Fruit fly (Drosophila melanogaster) whole organism, embryonic: ENCODE results near the gene CG13258.

Experiments
- Ada2b ChIP-seq: fragments of 200-800 bp; sonication (Bioruptor generic); IDR thresholded peaks from 2 replicates; pipeline ENCODE4 v1.3.6; 2022; ENCODE audit warnings: missing biosample characterization, missing genetic modification characterization
- Atf3 ChIP-seq: fragments of 200-800 bp; sonication (Bioruptor generic); optimal IDR thresholded peaks from 3 replicates; lab custom pipeline; 2016; ENCODE audit warnings: missing biosample characterization, missing genetic modification characterization
- Atf6 ChIP-seq: fragments of 200-800 bp; sonication (Bioruptor generic); IDR thresholded peaks from 2 replicates; pipeline ENCODE4 v1.3.6; 2022; ENCODE audit warnings: missing biosample characterization, missing genetic modification characterization
- Blimp-1 ChIP-seq: fragments of 200-800 bp; sonication (Bioruptor generic); optimal IDR thresholded peaks from 3 replicates; lab custom pipeline; 2018; ENCODE audit warnings: missing biosample characterization, missing genetic modification characterization, mild to moderate bottlenecking, moderate library complexity, missing genetic modification reagents
- CG10209 ChIP-seq: fragments of 200-800 bp; sonication (Bioruptor generic); optimal IDR thresholded peaks from 3 replicates; lab custom pipeline; 2017; ENCODE audit warnings: missing biosample characterization, mild to moderate bottlenecking, missing genetic modification characterization, missing genetic modification reagents
- CG10267 ChIP-seq: fragments of 200-800 bp; sonication (Bioruptor generic); optimal IDR thresholded peaks from 2 replicates; lab custom pipeline; 2018; ENCODE audit warnings: missing biosample characterization, mild to moderate bottlenecking, missing genetic modification characterization, moderate library complexity
- CG11093 ChIP-seq: fragments of 200-800 bp; sonication (Bioruptor generic); IDR thresholded peaks from 3 replicates; pipeline ENCODE4 v1.3.6; 2022; ENCODE audit warnings: missing biosample characterization, missing genetic modification characterization
- CG12104 ChIP-seq: fragments of 200-800 bp; sonication (Bioruptor generic); optimal IDR thresholded peaks from 3 replicates; lab custom pipeline; 2016; ENCODE audit warnings: missing biosample characterization, missing genetic modification characterization
- CG12155 ChIP-seq: fragments of 200-800 bp; sonication (Bioruptor generic); optimal IDR thresholded peaks from 3 replicates; lab custom pipeline; 2016; ENCODE audit warnings: missing biosample characterization, missing genetic modification characterization
- CG13123 ChIP-seq: fragments of 200-800 bp; sonication (Bioruptor generic); optimal IDR thresholded peaks from 2 replicates; lab custom pipeline; 2016; ENCODE audit warnings: missing biosample characterization, missing genetic modification characterization
- CG15479 ChIP-seq: fragments of 200-800 bp; sonication (Bioruptor generic); optimal IDR thresholded peaks from 3 replicates; lab custom pipeline; 2019; ENCODE audit warnings: missing biosample characterization, mild to moderate bottlenecking, missing genetic modification characterization, moderate library complexity
- CG16815 ChIP-seq: fragments of 200-800 bp; sonication (Bioruptor generic); optimal IDR thresholded peaks from 3 replicates; lab custom pipeline; 2017; ENCODE audit warnings: missing biosample characterization, mild to moderate bottlenecking, missing genetic modification characterization
- CG17385 ChIP-seq: fragments of 200-800 bp; sonication (Bioruptor generic); optimal IDR thresholded peaks from 3 replicates; lab custom pipeline; 2018; ENCODE audit warnings: missing biosample characterization, mild to moderate bottlenecking, missing genetic modification characterization
- CG18262 ChIP-seq: fragments of 200-800 bp; optimal IDR thresholded peaks from 3 replicates; lab custom pipeline; 2019; ENCODE audit warnings: missing biosample characterization, mild to moderate bottlenecking, missing genetic modification characterization, moderate library complexity
- CG18619 ChIP-seq: fragments of 200-800 bp; sonication (Bioruptor generic); optimal IDR thresholded peaks from 3 replicates; lab custom pipeline; 2017; ENCODE audit warnings: missing biosample characterization, mild to moderate bottlenecking, missing genetic modification characterization
- CG3407 ChIP-seq: fragments of 200-800 bp; sonication (Bioruptor generic); optimal IDR thresholded peaks from 2 replicates; lab custom pipeline; 2018; ENCODE audit warnings: missing biosample characterization, mild to moderate bottlenecking, missing genetic modification characterization
- CG34422 ChIP-seq: fragments of 200-800 bp; sonication (Bioruptor generic); IDR thresholded peaks from 3 replicates; pipeline ENCODE4 v1.3.6; 2022; ENCODE audit warnings: missing biosample characterization, missing genetic modification characterization
- CG6175 ChIP-seq: fragments of 200-800 bp; sonication (Bioruptor generic); IDR thresholded peaks from 3 replicates; pipeline ENCODE4 v1.3.6; 2022; ENCODE audit warnings: missing biosample characterization, missing genetic modification characterization
- CG6791 ChIP-seq: fragments of 200-800 bp; sonication (Bioruptor generic); IDR thresholded peaks from 3 replicates; pipeline ENCODE4 v1.3.6; 2022; ENCODE audit warnings: missing biosample characterization, missing genetic modification characterization; ENCODE audit not compliant: partially characterized antibody
- CG7745 ChIP-seq: fragments of 200-800 bp; sonication (Bioruptor generic); optimal IDR thresholded peaks from 2 replicates; lab custom pipeline; 2018; ENCODE audit warnings: missing biosample characterization, mild to moderate bottlenecking, missing genetic modification characterization, moderate library complexity
- CG8388 ChIP-seq: fragments of 200-800 bp; sonication (Bioruptor generic); optimal IDR thresholded peaks from 2 replicates; lab custom pipeline; 2019; ENCODE audit warnings: missing biosample characterization, mild to moderate bottlenecking, missing genetic modification characterization, moderate library complexity
- CG8924 ChIP-seq: fragments of 200-800 bp; optimal IDR thresholded peaks from 3 replicates; lab custom pipeline; 2019; ENCODE audit warnings: missing biosample characterization, mild to moderate bottlenecking, missing genetic modification characterization, moderate library complexity
- D19B ChIP-seq: fragments of 200-800 bp; sonication (Bioruptor generic); optimal IDR thresholded peaks from 2 replicates; lab custom pipeline; 2017; ENCODE audit warnings: missing biosample characterization, mild to moderate bottlenecking, missing genetic modification characterization
- Dp ChIP-seq: fragments of 200-800 bp; sonication (Bioruptor generic); optimal IDR thresholded peaks from 2 replicates; lab custom pipeline; 2018; ENCODE audit warnings: missing biosample characterization, mild to moderate bottlenecking, missing genetic modification characterization, moderate library complexity
- Hand ChIP-seq: fragments of 200-800 bp; sonication (Bioruptor generic); optimal IDR thresholded peaks from 2 replicates; lab custom pipeline; 2017; ENCODE audit warnings: mild to moderate bottlenecking, missing biosample characterization, missing genetic modification reagents, missing genetic modification characterization
- Hr78 ChIP-seq, 2 experiments: fragments of 200-800 bp in 1 of 2; fragments of >200 bp in 1 of 2; sonication (Bioruptor generic) in 1 of 2; optimal IDR thresholded peaks; 2 replicates each; lab custom pipeline; 2017 to 2019; ENCODE audit warnings: missing biosample characterization in 2 of 2, missing genetic modification characterization in 2 of 2, mild to moderate bottlenecking in 1 of 2, moderate library complexity in 1 of 2
- Meics ChIP-seq: fragments of 200-800 bp; sonication (Bioruptor generic); optimal IDR thresholded peaks from 2 replicates; lab custom pipeline; 2017; ENCODE audit warnings: missing biosample characterization, mild to moderate bottlenecking, missing genetic modification characterization
- Myb ChIP-seq: fragments of 200-800 bp; sonication (Bioruptor generic); optimal IDR thresholded peaks from 2 replicates; lab custom pipeline; 2016; ENCODE audit warnings: missing biosample characterization, missing genetic modification characterization
- NK7.1 ChIP-seq: fragments of 200-800 bp; sonication (Bioruptor generic); optimal IDR thresholded peaks from 3 replicates; lab custom pipeline; 2016; ENCODE audit warnings: missing biosample characterization, missing genetic modification characterization
- Usf ChIP-seq: fragments of 200-800 bp; sonication (Bioruptor generic); optimal IDR thresholded peaks from 2 replicates; lab custom pipeline; 2017; ENCODE audit warnings: missing genotype, missing biosample characterization, missing genetic modification characterization
- Xbp1 ChIP-seq: fragments of 200-800 bp; sonication (Bioruptor generic); optimal IDR thresholded peaks from 3 replicates; lab custom pipeline; 2016; ENCODE audit warnings: missing biosample characterization, mild to moderate bottlenecking, missing genetic modification characterization
- aop ChIP-seq: fragments of 200-800 bp; sonication (Bioruptor generic); IDR thresholded peaks from 2 replicates; pipeline ENCODE4 v1.3.6; 2022; ENCODE audit warnings: missing biosample characterization, missing genetic modification characterization
- ara ChIP-seq: fragments of 200-800 bp; sonication (Bioruptor generic); IDR thresholded peaks from 2 replicates; pipeline ENCODE4 v1.3.6; 2022; ENCODE audit warnings: missing biosample characterization, missing genetic modification characterization
- ash1 ChIP-seq: fragments of 200-800 bp; sonication (Bioruptor generic); optimal IDR thresholded peaks from 2 replicates; lab custom pipeline; 2018; ENCODE audit warnings: missing biosample characterization, mild to moderate bottlenecking, missing genetic modification characterization
- croc ChIP-seq: fragments of 200-800 bp; sonication (Bioruptor generic); conservative IDR thresholded peaks from 3 replicates; pipeline ENCODE4 v1.3.6; 2022; ENCODE audit warnings: missing biosample characterization, missing genetic modification characterization
- ems ChIP-seq: fragments of 200-800 bp; sonication (Bioruptor generic); optimal IDR thresholded peaks from 3 replicates; lab custom pipeline; 2016; ENCODE audit warnings: missing biosample characterization, missing genetic modification characterization
- eve ChIP-seq, 2 experiments: fragments of >200 bp; optimal IDR thresholded peaks; 2 replicates each; lab custom pipeline; 2017; ENCODE audit warnings: missing biosample characterization in 2 of 2, missing genetic modification characterization in 2 of 2
- fd3F ChIP-seq: fragments of 200-800 bp; sonication (Bioruptor generic); optimal IDR thresholded peaks from 2 replicates; lab custom pipeline; 2018; ENCODE audit warnings: missing biosample characterization, mild to moderate bottlenecking, missing genetic modification characterization, moderate library complexity
- fru ChIP-seq: fragments of >200 bp; optimal IDR thresholded peaks from 2 replicates; lab custom pipeline; 2017
- h ChIP-seq: fragments of >200 bp; optimal IDR thresholded peaks from 2 replicates; lab custom pipeline; 2017
- her ChIP-seq: fragments of 200-800 bp; sonication (Bioruptor generic); optimal IDR thresholded peaks from 2 replicates; lab custom pipeline; 2016; ENCODE audit warnings: missing biosample characterization, missing genetic modification characterization
- lmd ChIP-seq: fragments of 200-800 bp; sonication (Bioruptor generic); IDR thresholded peaks from 2 replicates; pipeline ENCODE4 v1.3.6; 2022; ENCODE audit warnings: missing biosample characterization, missing genetic modification characterization
- nerfin-2 ChIP-seq: fragments of 200-800 bp; sonication (Bioruptor generic); IDR thresholded peaks from 2 replicates; pipeline ENCODE4 v1.3.6; 2022; ENCODE audit warnings: missing biosample characterization, missing genetic modification characterization; ENCODE audit not compliant: partially characterized antibody
- nmo ChIP-seq: fragments of 200-800 bp; sonication (Bioruptor generic); optimal IDR thresholded peaks from 2 replicates; lab custom pipeline; 2018; ENCODE audit warnings: missing biosample characterization, mild to moderate bottlenecking, missing genetic modification characterization, moderate library complexity
- rib ChIP-seq: fragments of 200-800 bp; sonication (Bioruptor generic); IDR thresholded peaks from 2 replicates; pipeline ENCODE4 v1.3.6; 2022; ENCODE audit warnings: missing biosample characterization, missing genetic modification characterization
- slou ChIP-seq: fragments of 200-800 bp; sonication (Bioruptor generic); optimal IDR thresholded peaks from 3 replicates; lab custom pipeline; 2016; ENCODE audit warnings: missing biosample characterization, missing genetic modification characterization
- zen ChIP-seq: fragments of 200-800 bp; sonication (Bioruptor generic); optimal IDR thresholded peaks from 3 replicates; lab custom pipeline; 2018; ENCODE audit warnings: missing biosample characterization, mild to moderate bottlenecking, missing genetic modification characterization, moderate library complexity
- zf30C ChIP-seq: fragments of 200-800 bp; sonication (Bioruptor generic); optimal IDR thresholded peaks from 3 replicates; lab custom pipeline; 2018; ENCODE audit warnings: missing biosample characterization, mild to moderate bottlenecking, missing genetic modification characterization
- zfh1 ChIP-seq: fragments of 200-800 bp; sonication (Bioruptor generic); IDR thresholded peaks from 3 replicates; pipeline ENCODE4 v1.3.6; 2022; ENCODE audit warnings: missing biosample characterization, missing genetic modification characterization

The CG13258 gene

DNA sequence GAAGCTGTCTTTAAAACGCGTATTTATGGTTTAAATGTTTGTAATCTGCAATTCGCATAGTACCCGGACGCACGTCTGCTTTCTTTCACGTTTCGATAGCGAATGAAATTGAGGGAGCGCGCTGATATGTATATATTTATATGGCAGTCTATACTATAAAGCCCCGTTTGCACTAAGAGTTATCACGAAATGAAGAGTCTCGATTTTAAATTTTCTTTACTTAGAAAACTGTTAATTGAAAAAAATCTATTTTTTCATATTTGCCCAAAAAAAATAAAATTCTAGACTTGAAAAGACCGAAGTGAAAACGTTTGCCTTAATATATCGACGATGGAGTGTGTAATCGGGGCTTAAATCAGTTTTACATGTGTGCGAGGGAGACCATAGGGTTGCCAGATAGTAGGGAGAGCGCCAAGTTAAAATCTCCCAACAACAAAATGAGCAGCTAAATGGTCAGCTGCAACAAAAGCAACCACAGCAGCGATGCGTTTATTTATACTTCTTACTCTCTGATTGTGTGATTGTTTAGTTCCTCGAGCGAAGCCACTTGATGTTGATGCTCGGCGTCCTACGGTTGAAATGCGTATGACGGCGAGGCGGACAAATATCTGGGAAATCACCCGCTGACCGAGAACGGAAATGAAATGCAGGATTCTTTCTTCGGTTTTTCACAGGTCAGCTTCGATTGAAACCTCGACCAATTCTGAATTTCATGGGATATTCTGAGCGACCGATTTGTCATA, 32.9 kb upstream of the CG13258 start, which contains the start of gene cact (continued):
- TF ChIP-seq Blimp-1 (GFP tag; lab: Kevin White, UChicago) (peak; percentile 89), CG12155 (GFP tag; lab: Kevin White, UChicago) (peak; percentile 95), CG8388 (GFP tag; lab: Kevin White, UChicago) (peak; percentile 93), croc (GFP tag; lab: Robert Waterston, UW) (peak; percentile 72), ara (GFP tag; lab: Robert Waterston, UW) (peak; percentile 79), NK7.1 (GFP tag; lab: Kevin White, UChicago) (peak; percentile 85), aop (GFP tag; lab: Robert Waterston, UW) (no peak), Xbp1 (GFP tag; lab: Kevin White, UChicago) (peak; percentile 96), Hand (peak; percentile 64), D19B (peak; percentile 80), CG16815 (peak; percentile 88), zfh1 (GFP tag; lab: Robert Waterston, UW) (peak; percentile 91), Dp (GFP tag; lab: Kevin White, UChicago) (peak; percentile 69), CG10267 (tag; lab: Kevin White, UChicago) (peak; percentile 90), CG18262 (tag; lab: Kevin White, UChicago) (peak; percentile 94), Meics (GFP tag; lab: Kevin White, UChicago) (peak; percentile 92), Atf3 (GFP tag; lab: Kevin White, UChicago) (peak; percentile 91), CG12104 (GFP tag; lab: Kevin White, UChicago) (peak; percentile 91), CG18619 (GFP tag; lab: Kevin White, UChicago) (peak; percentile 90), CG7745 (peak; percentile 15), Atf6 (GFP tag; lab: Robert Waterston, UW) (peak; percentile 89), CG34422 (GFP tag; lab: Robert Waterston, UW) (peak; percentile 93), fd3F (GFP tag; lab: Kevin White, UChicago) (peak; percentile 88), Usf (GFP tag; lab: Kevin White, UChicago) (peak; percentile 80), h (lab: Kevin White, UChicago) (no peak), zf30C (no peak), nmo (GFP tag; lab: Kevin White, UChicago) (peak; percentile 94), Hr78 (GFP tag; optimal IDR thresholded peaks at IDR 0.05; lab: Kevin White, UChicago) (peak in 1 of 2 experiments; percentile 59), slou (peak; percentile 82), CG10209 (GFP tag; lab: Kevin White, UChicago) (peak; percentile 91), CG11093 (GFP tag; lab: Robert Waterston, UW) (peak; percentile 77), lmd (GFP tag; lab: Robert Waterston, UW) (peak; percentile 92), her (GFP tag; lab: Kevin White, UChicago) (peak; percentile 90), ems (GFP tag; lab: Kevin White, UChicago) (peak; percentile 90), zen (tag; lab: Kevin White, UChicago) (peak; percentile 94), eve (GFP tag; optimal IDR thresholded peaks at IDR 0.05; lab: Kevin White, UChicago) (peak in 1 of 2 experiments; percentile 90), CG17385 (GFP tag; lab: Kevin White, UChicago) (peak; percentile 78), CG15479 (GFP tag; lab: Kevin White, UChicago) (no peak), Ada2b (peak; percentile 87), CG8924 (tag; lab: Kevin White, UChicago) (peak; percentile 95), rib (GFP tag; lab: Robert Waterston, UW) (peak; percentile 66), CG13123 (GFP tag; lab: Kevin White, UChicago) (peak; percentile 87), fru (lab: Kevin White, UChicago) (no peak), ash1 (GFP tag; lab: Kevin White, UChicago) (no peak), Myb (peak; percentile 82), CG6175 (GFP tag; lab: Robert Waterston, UW) (peak; percentile 78; the same call in 1 of the 3 replicates), nerfin-2 (GFP tag; lab: Robert Waterston, UW) (no peak), CG3407 (GFP tag; lab: Kevin White, UChicago) (peak; percentile 79), CG6791 (GFP tag; lab: Robert Waterston, UW) (0 out of 3 replicates have a peak, but pooled peaks have one; percentile 12)
